Fruit fly (Drosophila melanogaster) whole organism, prepupa: ENCODE results near the gene RhoGAP19D.

Source experiments
- Blimp-1 ChIP-seq: fragments of 200-800 bp; sonication (Bioruptor generic); optimal IDR thresholded peaks from 3 replicates; lab custom pipeline; 2017; ENCODE audit warnings: missing biosample characterization, missing genetic modification characterization, mild to moderate bottlenecking, moderate library complexity, missing genetic modification reagents
- CG10631 ChIP-seq: fragments of 200-800 bp; sonication (Bioruptor generic); optimal IDR thresholded peaks from 2 replicates; lab custom pipeline; 2016; ENCODE audit warnings: missing biosample characterization, missing genetic modification characterization
- CG11762 ChIP-seq: fragments of 200-800 bp; sonication (Bioruptor generic); optimal IDR thresholded peaks from 3 replicates; lab custom pipeline; 2016; ENCODE audit warnings: missing biosample characterization, missing genetic modification characterization; ENCODE audit not compliant: insufficient read depth
- CG16779 ChIP-seq: fragments of 200-800 bp; sonication (Bioruptor generic); optimal IDR thresholded peaks from 3 replicates; lab custom pipeline; 2017; ENCODE audit warnings: missing biosample characterization, mild to moderate bottlenecking, missing genetic modification characterization
- CG3032 ChIP-seq: fragments of 200-800 bp; optimal IDR thresholded peaks from 2 replicates; lab custom pipeline; 2019; ENCODE audit warnings: missing biosample characterization, mild to moderate bottlenecking, missing genetic modification characterization, moderate library complexity
- CG31627 ChIP-seq: fragments of 200-800 bp; sonication (Bioruptor generic); optimal IDR thresholded peaks from 3 replicates; lab custom pipeline; 2016; ENCODE audit warnings: missing biosample characterization, missing genetic modification characterization
- CG32006 ChIP-seq: fragments of 200-800 bp; sonication (Bioruptor generic); optimal IDR thresholded peaks from 3 replicates; lab custom pipeline; 2017; ENCODE audit warnings: missing biosample characterization, mild to moderate bottlenecking, missing genetic modification characterization
- CG34406 ChIP-seq: fragments of 200-800 bp; sonication (Bioruptor generic); optimal IDR thresholded peaks from 3 replicates; lab custom pipeline; 2016; ENCODE audit warnings: missing biosample characterization, missing genetic modification characterization
- CG3919 ChIP-seq: fragments of 200-800 bp; sonication (Bioruptor generic); optimal IDR thresholded peaks from 3 replicates; lab custom pipeline; 2016; ENCODE audit warnings: missing biosample characterization, missing genetic modification characterization
- CG6276 ChIP-seq: fragments of 200-800 bp; sonication (Bioruptor generic); optimal IDR thresholded peaks from 2 replicates; lab custom pipeline; 2017; ENCODE audit warnings: missing biosample characterization, mild to moderate bottlenecking, missing genetic modification characterization
- CG6808 ChIP-seq: fragments of 200-800 bp; sonication (Bioruptor generic); optimal IDR thresholded peaks from 3 replicates; lab custom pipeline; 2017; ENCODE audit warnings: missing biosample characterization, missing genetic modification characterization, mild to moderate bottlenecking, moderate library complexity, missing genetic modification reagents
- CG6854 ChIP-seq: fragments of 200-800 bp; sonication (Bioruptor generic); optimal IDR thresholded peaks from 2 replicates; lab custom pipeline; 2017; ENCODE audit warnings: missing biosample characterization, mild to moderate bottlenecking, missing genetic modification characterization
- CG7368 ChIP-seq: fragments of 200-800 bp; sonication (Bioruptor generic); optimal IDR thresholded peaks from 3 replicates; lab custom pipeline; 2016; ENCODE audit warnings: missing biosample characterization, missing genetic modification characterization
- CG8632 ChIP-seq: fragments of 200-800 bp; sonication (Bioruptor generic); optimal IDR thresholded peaks from 3 replicates; lab custom pipeline; 2016; ENCODE audit warnings: missing biosample characterization, missing genetic modification characterization
- Eip78C ChIP-seq: fragments of 200-800 bp; sonication (Bioruptor generic); peaks from one replicate; lab custom pipeline; 2016; ENCODE audit warnings: missing biosample characterization, missing genetic modification characterization
- Eip93F ChIP-seq: fragments of 200-800 bp; sonication (Bioruptor generic); optimal IDR thresholded peaks from 2 replicates; lab custom pipeline; 2016; ENCODE audit warnings: missing biosample characterization, mild to moderate bottlenecking, missing genetic modification characterization
- Ets21C ChIP-seq: fragments of 200-800 bp; sonication (Bioruptor generic); optimal IDR thresholded peaks from 3 replicates; lab custom pipeline; 2016; ENCODE audit warnings: missing biosample characterization, missing genetic modification characterization
- Gug ChIP-seq: fragments of 200-800 bp; sonication (Bioruptor generic); IDR thresholded peaks from 2 replicates; pipeline ENCODE4 v1.3.6; 2022; ENCODE audit warnings: missing biosample characterization, missing genetic modification characterization
- Hr38 ChIP-seq: sonication (Bioruptor generic); optimal IDR thresholded peaks from 2 replicates; lab custom pipeline; 2016; ENCODE audit warnings: missing biosample characterization, missing genetic modification characterization
- Hr39 ChIP-seq: fragments of 200-800 bp; sonication (Bioruptor generic); optimal IDR thresholded peaks from 2 replicates; lab custom pipeline; 2016; ENCODE audit warnings: missing biosample characterization, missing genetic modification characterization
- Hr4 ChIP-seq: fragments of 200-800 bp; sonication (Bioruptor generic); optimal IDR thresholded peaks from 3 replicates; lab custom pipeline; 2016; ENCODE audit warnings: missing biosample characterization, missing genetic modification characterization
- Lpt ChIP-seq: fragments of 200-800 bp; sonication (Bioruptor generic); optimal IDR thresholded peaks from 3 replicates; lab custom pipeline; 2016; ENCODE audit warnings: missing biosample characterization, missing genetic modification characterization
- Met ChIP-seq: fragments of 200-800 bp; sonication (Bioruptor generic); optimal IDR thresholded peaks from 3 replicates; lab custom pipeline; 2016; ENCODE audit warnings: missing biosample characterization, missing genetic modification characterization
- OdsH ChIP-seq: fragments of 200-800 bp; sonication (Bioruptor generic); optimal IDR thresholded peaks from 3 replicates; lab custom pipeline; 2016; ENCODE audit warnings: missing biosample characterization, missing genetic modification characterization
- Smox ChIP-seq: fragments of 200-800 bp; sonication (Bioruptor generic); optimal IDR thresholded peaks from 3 replicates; lab custom pipeline; 2016; ENCODE audit warnings: missing biosample characterization, missing genetic modification characterization
- Sox102F ChIP-seq: fragments of 200-800 bp; sonication (Bioruptor generic); optimal IDR thresholded peaks from 2 replicates; lab custom pipeline; 2016; ENCODE audit warnings: missing biosample characterization, mild to moderate bottlenecking, missing genetic modification characterization
- Sox14 ChIP-seq: fragments of 200-800 bp; sonication (Bioruptor generic); optimal IDR thresholded peaks from 3 replicates; lab custom pipeline; 2016; ENCODE audit warnings: missing biosample characterization, missing genetic modification characterization
- Sox15 ChIP-seq: fragments of 200-800 bp; sonication (Bioruptor generic); optimal IDR thresholded peaks from 3 replicates; lab custom pipeline; 2016; ENCODE audit warnings: missing biosample characterization, missing genetic modification characterization
- cyc ChIP-seq: fragments of 200-800 bp; sonication (Bioruptor generic); optimal IDR thresholded peaks from 3 replicates; lab custom pipeline; 2016; ENCODE audit warnings: missing biosample characterization, missing genetic modification characterization
- dac ChIP-seq: fragments of 200-800 bp; sonication (Bioruptor generic); optimal IDR thresholded peaks from 2 replicates; lab custom pipeline; 2017; ENCODE audit warnings: missing biosample characterization, mild to moderate bottlenecking, missing genetic modification characterization
- dsx ChIP-seq: fragments of 200-800 bp; optimal IDR thresholded peaks from 3 replicates; lab custom pipeline; 2019; ENCODE audit warnings: missing biosample characterization, mild to moderate bottlenecking, missing genetic modification characterization, moderate library complexity; ENCODE audit not compliant: poor library complexity, severe bottlenecking
- eg ChIP-seq: fragments of 200-800 bp; sonication (Bioruptor generic); IDR thresholded peaks from 3 replicates; pipeline ENCODE4 v1.3.6; 2022; ENCODE audit warnings: missing biosample characterization, missing genetic modification characterization
- esn ChIP-seq: fragments of 200-800 bp; sonication (Bioruptor generic); optimal IDR thresholded peaks from 2 replicates; lab custom pipeline; 2016; ENCODE audit warnings: missing biosample characterization, mild to moderate bottlenecking, missing genetic modification characterization, moderate library complexity
- fd59A ChIP-seq: fragments of 200-800 bp; sonication (Bioruptor generic); optimal IDR thresholded peaks from 2 replicates; lab custom pipeline; 2017; ENCODE audit warnings: missing biosample characterization, mild to moderate bottlenecking, missing genetic modification characterization, missing genetic modification reagents
- fd85E ChIP-seq: fragments of 200-800 bp; sonication (Bioruptor generic); optimal IDR thresholded peaks from 3 replicates; lab custom pipeline; 2016; ENCODE audit warnings: missing biosample characterization, missing genetic modification characterization
- fkh ChIP-seq: fragments of 200-800 bp; sonication (Bioruptor generic); optimal IDR thresholded peaks from 3 replicates; lab custom pipeline; 2017; ENCODE audit warnings: missing biosample characterization, mild to moderate bottlenecking, missing genetic modification characterization, moderate library complexity
- lz ChIP-seq: fragments of 200-800 bp; sonication (Bioruptor generic); optimal IDR thresholded peaks from 3 replicates; lab custom pipeline; 2016; ENCODE audit warnings: missing biosample characterization, missing genetic modification characterization
- pdm3 ChIP-seq: fragments of 200-800 bp; sonication (Bioruptor generic); optimal IDR thresholded peaks from 3 replicates; lab custom pipeline; 2016; ENCODE audit warnings: missing biosample characterization, missing genetic modification characterization
- salr ChIP-seq, 2 experiments: fragments of 200-800 bp; sonication (Bioruptor generic); optimal IDR thresholded peaks; 3 replicates each; lab custom pipeline; 2016 to 2018; ENCODE audit warnings: missing biosample characterization in 2 of 2, missing genetic modification characterization in 2 of 2, mild to moderate bottlenecking in 1 of 2
- spab ChIP-seq: fragments of 200-800 bp; sonication (Bioruptor generic); optimal IDR thresholded peaks from 2 replicates; lab custom pipeline; 2017; ENCODE audit warnings: missing biosample characterization, mild to moderate bottlenecking, missing genetic modification characterization, missing genetic modification reagents
- topi ChIP-seq: fragments of 200-800 bp; sonication (Bioruptor generic); optimal IDR thresholded peaks from 3 replicates; lab custom pipeline; 2016; ENCODE audit warnings: missing biosample characterization, missing genetic modification characterization
- vri ChIP-seq: fragments of 200-800 bp; sonication (Bioruptor generic); optimal IDR thresholded peaks from 3 replicates; lab custom pipeline; 2016; ENCODE audit warnings: missing biosample characterization, mild to moderate bottlenecking, missing genetic modification characterization

Gene RhoGAP19D

DNA sequence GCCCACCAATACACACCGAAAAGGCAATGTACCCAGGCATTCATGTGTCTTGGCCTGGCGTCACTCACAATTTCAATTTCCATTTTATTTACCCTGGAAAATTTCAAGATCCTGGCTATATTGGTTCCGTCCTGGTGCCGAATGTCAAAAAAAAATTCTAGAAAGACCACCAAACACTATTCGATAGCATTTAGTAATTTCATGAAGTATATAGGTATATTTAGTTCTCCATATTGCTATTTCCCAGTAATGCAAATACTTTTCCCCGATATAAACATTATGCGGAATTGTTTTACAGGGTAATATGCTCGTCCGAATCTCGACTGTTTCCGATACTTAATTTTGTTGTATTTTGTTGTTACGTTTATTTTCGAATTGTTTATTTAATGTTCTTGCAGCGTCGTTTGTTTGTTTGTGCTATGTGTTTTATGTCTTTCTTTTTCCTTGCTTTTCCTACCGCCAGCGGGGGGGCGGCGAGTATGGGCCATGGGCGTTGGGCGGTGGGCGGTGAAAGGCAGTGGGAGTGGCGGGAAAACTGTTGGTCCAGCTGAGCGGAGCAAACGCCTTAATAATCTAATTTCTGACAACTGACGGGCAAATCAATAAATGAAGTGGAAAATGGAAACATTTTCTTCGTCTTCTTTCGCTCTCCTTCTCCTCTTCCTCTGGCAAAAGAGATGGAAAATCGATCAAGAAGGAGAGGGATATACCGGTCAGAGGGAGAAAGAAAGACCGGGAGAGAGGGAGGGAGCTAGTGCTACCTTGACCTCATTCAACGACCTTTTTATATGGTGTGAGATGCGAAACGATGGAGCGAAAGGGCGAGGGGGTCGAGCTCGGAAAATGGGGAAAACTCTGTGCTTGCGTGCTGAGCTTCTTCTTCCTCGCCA is 14.5 kb downstream of the RhoGAP19D start (continued):
- TF ChIP-seq cyc (GFP tag; lab: Kevin White, UChicago) = peak; percentile 68
- peak; percentile 49 for TF ChIP-seq Lpt (GFP tag; lab: Kevin White, UChicago)
- peak; percentile 64 for TF ChIP-seq lz (GFP tag; lab: Kevin White, UChicago)
- peak; percentile 12 for TF ChIP-seq vri (GFP tag; lab: Kevin White, UChicago)
- peak; percentile 9 for TF ChIP-seq CG6276 (GFP tag; lab: Kevin White, UChicago)
- TF ChIP-seq CG6808 (GFP tag; lab: Kevin White, UChicago) = no peak
- TF ChIP-seq topi = peak; percentile 66
- peak; percentile 42 for TF ChIP-seq CG3919 (GFP tag; lab: Kevin White, UChicago)
- peak; percentile 68 for TF ChIP-seq CG31627
- TF ChIP-seq CG10631 (GFP tag; lab: Kevin White, UChicago) = peak; percentile 25
- no peak for TF ChIP-seq fd85E (GFP tag; lab: Kevin White, UChicago)
- TF ChIP-seq salr (GFP tag; optimal IDR thresholded peaks at IDR 0.05; lab: Kevin White, UChicago) = peak in 1 of 2 experiments; percentile 3
- TF ChIP-seq Gug (GFP tag; lab: Robert Waterston, UW) = no peak
- no peak for TF ChIP-seq fd59A (GFP tag; lab: Kevin White, UChicago)
- TF ChIP-seq Hr39 (GFP tag; lab: Kevin White, UChicago) = peak; percentile 73
- peak; percentile 18 for TF ChIP-seq CG3032 (tag; lab: Kevin White, UChicago)
- peak; percentile 31 for TF ChIP-seq CG8632 (GFP tag; lab: Kevin White, UChicago)
- peak; percentile 74 for TF ChIP-seq Hr4
- no peak for TF ChIP-seq Blimp-1 (GFP tag; lab: Kevin White, UChicago)
- peak; percentile 53 for TF ChIP-seq OdsH (GFP tag; lab: Kevin White, UChicago)
- TF ChIP-seq CG7368 = peak; percentile 53
- TF ChIP-seq eg (GFP tag; lab: Robert Waterston, UW) = peak; percentile 60; the same call in 2 of the 3 replicates
- no peak for TF ChIP-seq Hr38 (GFP tag; lab: Kevin White, UChicago)
- peak; percentile 44 for TF ChIP-seq Ets21C
- TF ChIP-seq CG16779 = no peak
- TF ChIP-seq CG6854 (GFP tag; lab: Kevin White, UChicago) = no peak
- peak; percentile 67 for TF ChIP-seq esn
- TF ChIP-seq Sox102F (GFP tag; lab: Kevin White, UChicago) = peak; percentile 65
- peak; percentile 46 for TF ChIP-seq Sox14 (GFP tag; lab: Kevin White, UChicago)
- TF ChIP-seq CG32006 (GFP tag; lab: Kevin White, UChicago) = peak; percentile 67
- TF ChIP-seq spab (GFP tag; lab: Kevin White, UChicago) = no peak
- peak; percentile 24 for TF ChIP-seq CG11762 (GFP tag; lab: Kevin White, UChicago)
- peak; percentile 60 for TF ChIP-seq pdm3 (GFP tag; lab: Kevin White, UChicago)
- no peak for TF ChIP-seq Eip93F
- peak; percentile 72 for TF ChIP-seq Met (GFP tag; lab: Kevin White, UChicago)
- TF ChIP-seq Eip78C (GFP tag; lab: Kevin White, UChicago) = peak; percentile 85
- peak; percentile 57 for TF ChIP-seq CG34406
- TF ChIP-seq dac (GFP tag; lab: Kevin White, UChicago) = peak; percentile 32
- peak; percentile 49 for TF ChIP-seq fkh (GFP tag; lab: Kevin White, UChicago)
- peak; percentile 14 for TF ChIP-seq dsx (GFP tag; lab: Kevin White, UChicago)
- TF ChIP-seq Smox = peak; percentile 57
- peak; percentile 20 for TF ChIP-seq Sox15
- TF ChIP-seq, all 60 proteins: peak for 47
